Worm (Caenorhabditis elegans): Measurements from ENCODE around the gene F18E3.11.
"Not testable (repeated sequence)": the region's sequence is repeated elsewhere in the genome, so short reads cannot be mapped to it uniquely, and the experiment has no call there.

F18E3.11 gene

ce11 chrV:7443480-7443879 lies 30.2 kb downstream of the F18E3.11 start:
- TF ChIP-seq vab-7 (GFP tag; IDR thresholded peaks at IDR 0.05) (0 out of 2 replicates have a peak, but pooled peaks have one; percentile 25), zip-11 (GFP tag; IDR thresholded peaks at IDR 0.05) (peak; percentile 62; the same call in 1 of the 2 replicates), madf-5 (GFP tag; IDR thresholded peaks at IDR 0.05) (0 out of 4 replicates have a peak, but pooled peaks of 1 of the 2 experiments have one; percentile 17), tag-97 (GFP tag; IDR thresholded peaks at IDR 0.05) (0 out of 2 replicates have a peak, but pooled peaks have one; percentile 36), arid-1 (GFP tag; conservative IDR thresholded peaks at IDR 0.05) (0 out of 2 replicates have a peak, but pooled peaks have one; percentile 41)

ce11 chrV:7444331-7444730 lies 31.0 kb downstream of the F18E3.11 start, which contains the start of gene nhr-141:
Gene nhr-141, plus strand, starts transcription at chrV:7444661.
- not testable (repeated sequence) for TF ChIP-seq ceh-44 (GFP tag; IDR thresholded peaks at IDR 0.05); skn-1 (tag; optimal IDR thresholded peaks at IDR 0.05); fos-1 (tag; optimal IDR thresholded peaks at IDR 0.05)

- TF ChIP-seq hlh-30 (tag; optimal IDR thresholded peaks at IDR 0.05; ENCODE audit: insufficient read depth) (peak; percentile 14), nhr-28 (tag; optimal IDR thresholded peaks at IDR 0.05) (peak; percentile 44), pqm-1 (tag; optimal IDR thresholded peaks at IDR 0.05) (no peak)
Observed at ce11 chrV:7446965-7447364, 33.7 kb downstream of the F18E3.11 start, which contains the start of gene F25E5.5. Gene F25E5.5, plus strand, starts transcription at chrV:7447265.

ce11 chrV:7449303-7449827 lies 36.1 kb downstream of the F18E3.11 start, which contains the start of gene try-12:
Gene try-12, plus strand, starts transcription at chrV:7449353.
- TF ChIP-seq Y75B8A.6 (GFP tag; IDR thresholded peaks at IDR 0.05) (no peak), nhr-111 (GFP tag; optimal IDR thresholded peaks at IDR 0.05) (no peak), nhr-28 (tag; optimal IDR thresholded peaks at IDR 0.05) (no peak), ceh-20 (GFP tag; IDR thresholded peaks at IDR 0.05) (no peak), unc-62 (GFP tag; optimal IDR thresholded peaks at IDR 0.05 in 1 of 2) (peak in 1 of 2 experiments; percentile 50), unc-62 (tag; optimal IDR thresholded peaks at IDR 0.05) (no peak), zip-11 (GFP tag; IDR thresholded peaks at IDR 0.05) (no peak), madf-9 (GFP tag; conservative IDR thresholded peaks at IDR 0.05) (no peak), unc-39 (tag; optimal IDR thresholded peaks at IDR 0.05) (no peak), aha-1 (tag) (peak; percentile 70), zag-1 (tag; optimal IDR thresholded peaks at IDR 0.05) (no peak)

DNA sequence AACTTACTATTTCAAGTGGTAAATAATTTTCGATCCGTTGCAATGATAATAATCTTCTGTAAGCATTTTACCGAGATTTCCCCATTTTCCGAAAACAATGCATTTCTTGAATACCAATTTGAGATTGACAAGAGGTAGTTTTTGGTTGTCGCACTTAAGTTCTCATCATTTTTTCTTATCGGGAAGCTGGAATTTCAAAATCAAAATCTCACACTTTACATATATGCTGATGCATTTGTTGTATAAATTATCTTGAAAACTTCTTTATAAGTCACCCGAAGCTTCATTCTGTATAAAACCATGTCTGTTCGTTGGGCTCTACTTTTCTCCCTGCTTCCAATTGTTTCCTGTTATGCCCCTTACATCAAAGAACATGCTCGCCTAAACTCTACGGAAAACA lies 38.1 kb downstream of the F18E3.11 start, which contains the start of gene try-11:
try-11 (plus strand) TSS at position 301 of the 400 bp plus-strand sequence.
- TF ChIP-seq mep-1 (tag; optimal IDR thresholded peaks at IDR 0.05): no peak
- no peak for TF ChIP-seq snpc-1.2 (GFP tag; IDR thresholded peaks at IDR 0.05)
- no peak for TF ChIP-seq mxl-2 (GFP tag; conservative IDR thresholded peaks at IDR 0.05)
- TF ChIP-seq nhr-42 (GFP tag; IDR thresholded peaks at IDR 0.05): no peak
- TF ChIP-seq lin-38 (GFP tag; IDR thresholded peaks at IDR 0.05): no peak
- no peak for TF ChIP-seq dmd-6 (GFP tag; IDR thresholded peaks at IDR 0.05)

- no peak for TF ChIP-seq nhr-77 (tag; optimal IDR thresholded peaks at IDR 0.05)
- TF ChIP-seq dve-1 (tag; optimal IDR thresholded peaks at IDR 0.05; ENCODE audit: insufficient read depth): no peak
- no peak for TF ChIP-seq mep-1 (tag; optimal IDR thresholded peaks at IDR 0.05)
- TF ChIP-seq snpc-4 (tag; optimal IDR thresholded peaks at IDR 0.05): no peak
- no peak for TF ChIP-seq mes-2 (tag; optimal IDR thresholded peaks at IDR 0.05; ENCODE audit: poor library complexity, severe bottlenecking)
- TF ChIP-seq gei-8 (GFP tag; optimal IDR thresholded peaks at IDR 0.05): no peak
- TF ChIP-seq lin-39 (tag; optimal IDR thresholded peaks at IDR 0.05): no peak
- TF ChIP-seq lin-15B (tag; optimal IDR thresholded peaks at IDR 0.05): no peak
- TF ChIP-seq egl-43 (GFP tag; IDR thresholded peaks at IDR 0.05): no peak
- TF ChIP-seq F49E8.2 (tag; optimal IDR thresholded peaks at IDR 0.05; ENCODE audit: borderline replicate concordance): no peak
Observed at ce11 chrV:7454236-7454635, 41.0 kb downstream of the F18E3.11 start, which contains the start of gene try-8. Gene try-8, minus strand, starts transcription at chrV:7454336.
